Worm (Caenorhabditis elegans) whole organism, L2 larva: ENCODE data around the gene sri-42.
"Not testable (repeated sequence)": the region's sequence is repeated elsewhere in the genome, so short reads cannot be mapped to it uniquely, and the experiment has no call there.

Source experiments
- C34F6.9 ChIP-seq: fragments of 150-350 bp; optimal IDR thresholded peaks from 2 replicates; lab custom pipeline; 2014; ENCODE audit warnings: missing biosample characterization, missing genetic modification characterization
- F13H6.1 ChIP-seq: sonication (generic microtip); optimal IDR thresholded peaks from 2 replicates; lab custom pipeline; 2016; ENCODE audit warnings: missing genetic modification characterization, missing compliant biosample characterization
- R02D3.7 ChIP-seq: fragments of 150-350 bp; optimal IDR thresholded peaks from 2 replicates; lab custom pipeline; 2014; ENCODE audit warnings: missing biosample characterization, missing genetic modification characterization
- Y55F3AM.14 ChIP-seq: fragments of 200-800 bp; sonication (Bioruptor generic); optimal IDR thresholded peaks from 2 replicates; lab custom pipeline; 2018; ENCODE audit warnings: mild to moderate bottlenecking, missing genetic modification characterization, missing compliant biosample characterization
- aly-2 ChIP-seq: fragments of 150-350 bp; optimal IDR thresholded peaks from 2 replicates; lab custom pipeline; 2014; ENCODE audit warnings: missing biosample characterization, missing genetic modification characterization
- ama-1 ChIP-seq: fragments of 150-350 bp; optimal IDR thresholded peaks from 2 replicates; lab custom pipeline; 2018; ENCODE audit warnings: inconsistent platforms
- ceh-16 ChIP-seq: fragments of 150-350 bp; optimal IDR thresholded peaks from 2 replicates; lab custom pipeline; 2014; ENCODE audit warnings: missing biosample characterization, missing genetic modification characterization
- ceh-82 ChIP-seq: fragments of 150-350 bp; optimal IDR thresholded peaks from 2 replicates; lab custom pipeline; 2014; ENCODE audit warnings: missing biosample characterization, missing genetic modification characterization
- dmd-4 ChIP-seq: sonication (generic microtip); optimal IDR thresholded peaks from 2 replicates; lab custom pipeline; 2017; ENCODE audit warnings: missing biosample characterization, missing genetic modification characterization
- egl-27 ChIP-seq: sonication (generic microtip); optimal IDR thresholded peaks from 3 replicates; lab custom pipeline; 2017; ENCODE audit warnings: missing biosample characterization, missing genetic modification reagents, missing genetic modification characterization
- elt-1 ChIP-seq: fragments of 150-350 bp; optimal IDR thresholded peaks from 2 replicates; lab custom pipeline; 2014; ENCODE audit warnings: missing biosample characterization, missing genetic modification characterization
- elt-3 ChIP-seq: sonication (generic microtip); optimal IDR thresholded peaks from 2 replicates; lab custom pipeline; 2017; ENCODE audit warnings: missing biosample characterization, missing genetic modification characterization
- fos-1 ChIP-seq: fragments of 150-350 bp; optimal IDR thresholded peaks from 2 replicates; lab custom pipeline; 2014; ENCODE audit warnings: missing biosample characterization, missing genetic modification characterization
- lin-11 ChIP-seq: fragments of 150-350 bp; sonication (generic microtip); optimal IDR thresholded peaks from 2 replicates; lab custom pipeline; 2014; ENCODE audit warnings: missing biosample characterization, missing genetic modification characterization, inconsistent platforms, mixed read lengths
- lin-13 ChIP-seq: fragments of 150-350 bp; optimal IDR thresholded peaks from 2 replicates; lab custom pipeline; 2014; ENCODE audit warnings: missing biosample characterization, missing genetic modification reagents, missing genetic modification characterization
- lsy-2 ChIP-seq, 2 experiments: fragments of 150-350 bp in 1 of 2; sonication (generic microtip) in 1 of 2; optimal IDR thresholded peaks; 2 replicates each; lab custom pipeline; 2014 to 2017; ENCODE audit warnings: missing biosample characterization in 2 of 2, missing genetic modification characterization in 2 of 2
- mab-5 ChIP-seq: fragments of 150-350 bp; optimal IDR thresholded peaks from 2 replicates; lab custom pipeline; 2014; ENCODE audit warnings: missing biosample characterization, missing genetic modification characterization
- mbf-1 ChIP-seq: sonication (generic microtip); optimal IDR thresholded peaks from 2 replicates; lab custom pipeline; 2017; ENCODE audit warnings: missing biosample characterization, missing genetic modification characterization
- nhr-10 ChIP-seq: sonication (generic microtip); optimal IDR thresholded peaks from 2 replicates; lab custom pipeline; 2017; ENCODE audit warnings: missing biosample characterization, missing genetic modification characterization
- nhr-11 ChIP-seq: fragments of 150-350 bp; optimal IDR thresholded peaks from 2 replicates; lab custom pipeline; 2014; ENCODE audit warnings: missing biosample characterization, missing genetic modification characterization
- nhr-12 ChIP-seq: fragments of 150-350 bp; optimal IDR thresholded peaks from 2 replicates; lab custom pipeline; 2014; ENCODE audit warnings: missing biosample characterization, missing genetic modification characterization
- nhr-129 ChIP-seq: fragments of 150-350 bp; optimal IDR thresholded peaks from 2 replicates; lab custom pipeline; 2014; ENCODE audit warnings: missing biosample characterization, missing genetic modification characterization
- nhr-21 ChIP-seq: fragments of 150-350 bp; optimal IDR thresholded peaks from 2 replicates; lab custom pipeline; 2014; ENCODE audit warnings: missing biosample characterization, missing genetic modification characterization
- nhr-25 ChIP-seq: fragments of 150-350 bp; sonication (generic microtip); optimal IDR thresholded peaks from 3 replicates; lab custom pipeline; 2014; ENCODE audit warnings: missing biosample characterization, missing genetic modification characterization
- nhr-6 ChIP-seq: fragments of 150-350 bp; optimal IDR thresholded peaks from 2 replicates; lab custom pipeline; 2014; ENCODE audit warnings: missing biosample characterization, missing genetic modification characterization
- nhr-77 ChIP-seq: fragments of 150-350 bp; optimal IDR thresholded peaks from 2 replicates; lab custom pipeline; 2014; ENCODE audit warnings: missing biosample characterization, missing genetic modification characterization
- peb-1 ChIP-seq: fragments of 150-350 bp; optimal IDR thresholded peaks from 2 replicates; lab custom pipeline; 2014; ENCODE audit warnings: missing biosample characterization, missing genetic modification characterization
- sem-4 ChIP-seq: fragments of 150-350 bp; optimal IDR thresholded peaks from 2 replicates; lab custom pipeline; 2014; ENCODE audit warnings: missing biosample characterization, missing genetic modification reagents, missing genetic modification characterization
- skn-1 ChIP-seq: sonication (generic microtip); optimal IDR thresholded peaks from 2 replicates; lab custom pipeline; 2017; ENCODE audit warnings: missing biosample characterization, missing genetic modification characterization
- sma-9 ChIP-seq, 2 experiments: fragments of 150-350 bp in 1 of 2; sonication (generic microtip) in 1 of 2; optimal IDR thresholded peaks; 2 replicates each; lab custom pipeline; 2014 to 2016; ENCODE audit warnings: missing genetic modification characterization in 2 of 2, mild to moderate bottlenecking in 1 of 2, missing biosample characterization in 1 of 2, missing compliant biosample characterization in 1 of 2, missing genetic modification reagents in 1 of 2, moderate library complexity in 1 of 2
- unc-62 ChIP-seq: fragments of 150-350 bp; optimal IDR thresholded peaks from 2 replicates; lab custom pipeline; 2014; ENCODE audit warnings: missing biosample characterization, missing genetic modification reagents, missing genetic modification characterization
- ztf-1 ChIP-seq: fragments of 200-800 bp; sonication (Bioruptor generic); conservative IDR thresholded peaks from 2 replicates; pipeline ENCODE4 v1.3.6; 2022; ENCODE audit warnings: missing genetic modification characterization, missing compliant biosample characterization
- ztf-11 ChIP-seq: sonication (generic microtip); optimal IDR thresholded peaks from 2 replicates; lab custom pipeline; 2017; ENCODE audit warnings: missing biosample characterization, missing genetic modification characterization
- ztf-4 ChIP-seq: fragments of 150-350 bp; optimal IDR thresholded peaks from 2 replicates; lab custom pipeline; 2014; ENCODE audit warnings: missing biosample characterization, missing genetic modification characterization

The sri-42 gene

ce11 chrII:3149521-3150190, 6.9 kb upstream of the sri-42 start, which contains the start of the genes T10D4.11 and T10D4.1:
Gene T10D4.11 (minus strand): TSS chrII:3149621.
Gene T10D4.1 (plus strand): TSS chrII:3150140.
- TF ChIP-seq nhr-21 (tag; lab: Kevin White, UChicago) (no peak), sem-4 (tag; lab: Kevin White, UChicago) (no peak), nhr-11 (tag; lab: Kevin White, UChicago) (no peak), lin-11 (tag; lab: Kevin White, UChicago) (no peak), ztf-11 (no peak), peb-1 (tag; lab: Kevin White, UChicago) (no peak), nhr-129 (tag; lab: Kevin White, UChicago) (no peak), ceh-16 (tag; lab: Kevin White, UChicago) (no peak), elt-1 (tag; lab: Kevin White, UChicago) (no peak)

ce11 chrII:3148404-3148803, 5.6 kb upstream of the sri-42 start:
- TF ChIP-seq C34F6.9 (tag; lab: Kevin White, UChicago) (no peak), sma-9 (GFP tag; optimal IDR thresholded peaks at IDR 0.05; lab: Kevin White, UChicago) (no peak), sma-9 (tag; optimal IDR thresholded peaks at IDR 0.05; lab: Kevin White, UChicago) (no peak), nhr-21 (tag; lab: Kevin White, UChicago) (no peak), egl-27 (tag; lab: Kevin White, UChicago) (no peak), ztf-1 (GFP tag; lab: Robert Waterston, UW) (no peak), fos-1 (tag; lab: Kevin White, UChicago) (no peak), nhr-11 (tag; lab: Kevin White, UChicago) (no peak), Y55F3AM.14 (GFP tag; lab: Kevin White, UChicago) (no peak), lsy-2 (tag; optimal IDR thresholded peaks at IDR 0.05; lab: Kevin White, UChicago) (no peak)

- TF ChIP-seq ceh-16 (tag; lab: Kevin White, UChicago): no peak
- TF ChIP-seq lin-13 (GFP tag; lab: Kevin White, UChicago): no peak
- TF ChIP-seq nhr-25 (tag; lab: Kevin White, UChicago): no peak
- no peak for TF ChIP-seq dmd-4 (tag; lab: Kevin White, UChicago)
- TF ChIP-seq aly-2 (tag; lab: Kevin White, UChicago): no peak
- TF ChIP-seq lin-11 (tag; lab: Kevin White, UChicago): no peak
- TF ChIP-seq nhr-6 (tag; lab: Kevin White, UChicago): no peak
- no peak for TF ChIP-seq ztf-1 (GFP tag; lab: Robert Waterston, UW)
- TF ChIP-seq, all 48 proteins: peak for 0
Measured at ce11 chrII:3145842-3146241, 3.1 kb upstream of the sri-42 start, which contains the start of gene T10D4.15. Gene T10D4.15 (plus strand): TSS chrII:3146142.

ce11 chrII:3144552-3144951, 1.8 kb upstream of the sri-42 start, which contains the start of gene sri-43:
Gene sri-43 (minus strand): TSS chrII:3144652.
- not testable (repeated sequence) for TF ChIP-seq nhr-12; unc-62 (GFP tag; lab: Kevin White, UChicago); ceh-82

ce11 chrII:3137804-3138203, 5.0 kb downstream of the sri-42 start, which contains the start of gene sri-54:
Gene sri-54 (minus strand): TSS chrII:3137904.
- TF ChIP-seq C34F6.9 (tag; lab: Kevin White, UChicago) (no peak), R02D3.7 (no peak), F13H6.1 (tag; lab: Kevin White, UChicago) (no peak)

ce11 chrII:3135293-3135692, 7.5 kb downstream of the sri-42 start:
- TF ChIP-seq mab-5 (tag; lab: Kevin White, UChicago) (no peak), nhr-25 (tag; lab: Kevin White, UChicago) (no peak), nhr-10 (tag; lab: Kevin White, UChicago) (no peak), mbf-1 (tag; lab: Kevin White, UChicago) (no peak), aly-2 (tag; lab: Kevin White, UChicago) (no peak), lin-11 (tag; lab: Kevin White, UChicago) (no peak), ama-1 (lab: Kevin White, UChicago) (no peak), nhr-77 (tag; lab: Kevin White, UChicago) (no peak), lin-13 (GFP tag; lab: Kevin White, UChicago) (no peak), skn-1 (tag; lab: Kevin White, UChicago) (no peak), elt-3 (no peak), ztf-4 (no peak), ceh-16 (tag; lab: Kevin White, UChicago) (no peak), dmd-4 (tag; lab: Kevin White, UChicago) (no peak)
